Worm (Caenorhabditis elegans) whole organism, mixed stage, embryonic: ENCODE measurements around the gene hot-3.

Source experiments
- bed-3 ChIP-seq: fragments of 200-800 bp; sonication (Bioruptor generic); optimal IDR thresholded peaks from 3 replicates; lab custom pipeline; 2018; ENCODE audit warnings: mild to moderate bottlenecking, missing genetic modification characterization, moderate library complexity, missing compliant biosample characterization
- blmp-1 ChIP-seq: fragments of 150-350 bp; optimal IDR thresholded peaks from 2 replicates; lab custom pipeline; 2014; ENCODE audit warnings: missing biosample characterization, missing genetic modification characterization
- ceh-39 ChIP-seq: fragments of 150-350 bp; optimal IDR thresholded peaks from 2 replicates; lab custom pipeline; 2014; ENCODE audit warnings: missing biosample characterization, missing genetic modification characterization
- ces-1 ChIP-seq: fragments of 150-350 bp; optimal IDR thresholded peaks from 2 replicates; lab custom pipeline; 2014; ENCODE audit warnings: missing biosample characterization, missing genetic modification reagents, missing genetic modification characterization
- cnd-1 ChIP-seq: fragments of 200-800 bp; sonication (Bioruptor generic); optimal IDR thresholded peaks from 2 replicates; lab custom pipeline; 2018; ENCODE audit warnings: mild to moderate bottlenecking, missing genetic modification characterization, missing compliant biosample characterization
- elt-1 ChIP-seq: sonication (generic microtip); optimal IDR thresholded peaks from 2 replicates; lab custom pipeline; 2017; ENCODE audit warnings: missing genetic modification characterization, mild to moderate bottlenecking, missing compliant biosample characterization, antibody characterized with exemption, moderate library complexity, borderline replicate concordance; ENCODE audit not compliant: insufficient read depth
- elt-3 ChIP-seq: fragments of 150-350 bp; optimal IDR thresholded peaks from 2 replicates; lab custom pipeline; 2014; ENCODE audit warnings: missing biosample characterization, missing genetic modification characterization
- ham-2 ChIP-seq: fragments of 200-800 bp; sonication (Bioruptor generic); optimal IDR thresholded peaks from 2 replicates; lab custom pipeline; 2018; ENCODE audit warnings: mild to moderate bottlenecking, missing genetic modification characterization, missing compliant biosample characterization
- lin-13 ChIP-seq: fragments of 150-350 bp; optimal IDR thresholded peaks from 2 replicates; lab custom pipeline; 2014; ENCODE audit warnings: missing biosample characterization, missing genetic modification characterization
- lin-32 ChIP-seq: fragments of 200-800 bp; sonication (Bioruptor generic); optimal IDR thresholded peaks from 2 replicates; lab custom pipeline; 2018; ENCODE audit warnings: mild to moderate bottlenecking, missing genetic modification characterization, missing compliant biosample characterization
- lsy-2 ChIP-seq: fragments of 150-350 bp; optimal IDR thresholded peaks from 2 replicates; lab custom pipeline; 2014; ENCODE audit warnings: missing biosample characterization, missing genetic modification characterization
- mls-2 ChIP-seq: sonication (generic microtip); optimal IDR thresholded peaks from 2 replicates; lab custom pipeline; 2016; ENCODE audit warnings: mild to moderate bottlenecking, missing genetic modification characterization, moderate library complexity, missing compliant biosample characterization
- nhr-237 ChIP-seq: fragments of 150-350 bp; optimal IDR thresholded peaks from 2 replicates; lab custom pipeline; 2014; ENCODE audit warnings: missing biosample characterization, missing genetic modification characterization
- pha-4 ChIP-seq: fragments of 150-350 bp; optimal IDR thresholded peaks from 2 replicates; lab custom pipeline; 2018; ENCODE audit warnings: missing biosample characterization, missing genetic modification reagents, missing genetic modification characterization
- sem-2 ChIP-seq: fragments of 200-800 bp; sonication (Bioruptor generic); optimal IDR thresholded peaks from 2 replicates; lab custom pipeline; 2018; ENCODE audit warnings: mild to moderate bottlenecking, missing genetic modification characterization, missing compliant biosample characterization
- snpc-4 ChIP-seq: fragments of 150-350 bp; optimal IDR thresholded peaks from 2 replicates; lab custom pipeline; 2014; ENCODE audit warnings: missing biosample characterization, missing genetic modification characterization
- unc-39 ChIP-seq: fragments of 150-350 bp; optimal IDR thresholded peaks from 2 replicates; lab custom pipeline; 2014; ENCODE audit warnings: missing biosample characterization, missing genetic modification characterization
- ztf-11 ChIP-seq: fragments of 150-350 bp; optimal IDR thresholded peaks from 2 replicates; lab custom pipeline; 2014; ENCODE audit warnings: missing biosample characterization, missing genetic modification characterization

Gene hot-3

ce11 chrII:13886431-13886830 is 45.4 kb downstream of the hot-3 start:
- TF ChIP-seq ham-2 (no peak), lin-32 (GFP tag; lab: Kevin White, UChicago) (no peak), elt-3 (tag; lab: Kevin White, UChicago) (no peak), bed-3 (no peak), ztf-11 (no peak), elt-1 (tag; lab: Kevin White, UChicago) (no peak), lin-13 (no peak), cnd-1 (tag; lab: Kevin White, UChicago) (no peak), ceh-39 (tag; lab: Kevin White, UChicago) (no peak), blmp-1 (no peak), unc-39 (no peak), mls-2 (tag; lab: Kevin White, UChicago) (no peak), lsy-2 (tag; lab: Kevin White, UChicago) (no peak), snpc-4 (tag; lab: Kevin White, UChicago) (no peak), pha-4 (tag; lab: Kevin White, UChicago) (no peak), sem-2 (GFP tag; lab: Kevin White, UChicago) (no peak), ces-1 (GFP tag; lab: Kevin White, UChicago) (no peak), nhr-237 (tag; lab: Kevin White, UChicago) (no peak)

- no peak for TF ChIP-seq cnd-1 (tag; lab: Kevin White, UChicago)
- no peak for TF ChIP-seq ham-2
- TF ChIP-seq, all 35 proteins: peak for 0
These were observed 49.4 kb downstream of the hot-3 start, which contains the start of gene hda-10 for ce11 chrII:13882405-13882804. Gene hda-10, plus strand, starts transcription at chrII:13882705.
